Worm (Caenorhabditis elegans) whole organism, young adult: ENCODE data around the gene F16H6.7.
A peak's percentile ranks its signal among the peaks of the same experiment; 100 is the strongest.

Experiments
- B0336.3 ChIP-seq: fragments of 200-800 bp; sonication (Bioruptor generic); IDR thresholded peaks from 2 replicates; pipeline ENCODE4 v1.3.6; 2022; ENCODE audit warnings: missing genetic modification characterization, missing compliant biosample characterization
- F23B12.7 ChIP-seq: sonication (generic microtip); optimal IDR thresholded peaks from 2 replicates; lab custom pipeline; 2017; ENCODE audit warnings: missing genetic modification characterization, mild to moderate bottlenecking, missing compliant biosample characterization, antibody characterized with exemption, moderate library complexity; ENCODE audit not compliant: insufficient read depth
- T26A5.8 ChIP-seq: sonication (generic microtip); optimal IDR thresholded peaks from 2 replicates; lab custom pipeline; 2016; ENCODE audit warnings: missing genetic modification characterization, missing compliant biosample characterization
- akir-1 ChIP-seq: fragments of 200-800 bp; sonication (Bioruptor generic); optimal IDR thresholded peaks from 2 replicates; lab custom pipeline; 2018; ENCODE audit warnings: mild to moderate bottlenecking, missing genetic modification characterization, moderate library complexity, missing compliant biosample characterization
- atf-7 ChIP-seq: sonication (generic microtip); optimal IDR thresholded peaks from 2 replicates; lab custom pipeline; 2017; ENCODE audit warnings: mild to moderate bottlenecking, missing genetic modification characterization, missing compliant biosample characterization
- athp-1 ChIP-seq: sonication (generic microtip); optimal IDR thresholded peaks from 2 replicates; lab custom pipeline; 2017; ENCODE audit warnings: mild to moderate bottlenecking, missing genetic modification characterization, missing compliant biosample characterization
- bed-2 ChIP-seq: fragments of 200-800 bp; sonication (Bioruptor generic); IDR thresholded peaks from 2 replicates; pipeline ENCODE4 v1.3.6; 2022; ENCODE audit warnings: missing genetic modification reagents, missing genetic modification characterization, missing compliant biosample characterization
- ccch-3 ChIP-seq: fragments of 200-800 bp; sonication (Bioruptor generic); optimal IDR thresholded peaks from 2 replicates; lab custom pipeline; 2018; ENCODE audit warnings: mild to moderate bottlenecking, missing genetic modification characterization, missing compliant biosample characterization
- dpff-1 ChIP-seq: sonication (generic microtip); optimal IDR thresholded peaks from 2 replicates; lab custom pipeline; 2017; ENCODE audit warnings: mild to moderate bottlenecking, missing genetic modification characterization, missing compliant biosample characterization
- efl-1 ChIP-seq: fragments of 150-350 bp; optimal IDR thresholded peaks from 2 replicates; lab custom pipeline; 2014; ENCODE audit warnings: missing biosample characterization, missing genetic modification reagents, missing genetic modification characterization
- let-607 ChIP-seq, 2 experiments: fragments of 200-800 bp in 1 of 2; sonication (Bioruptor generic) in 1 of 2; sonication (generic microtip) in 1 of 2; optimal IDR thresholded peaks; 2 replicates each; lab custom pipeline; 2016 to 2018; ENCODE audit warnings: mild to moderate bottlenecking in 2 of 2, missing compliant biosample characterization in 2 of 2, missing genetic modification characterization in 2 of 2, moderate library complexity in 2 of 2, missing genotype in 1 of 2
- lsl-1 ChIP-seq: fragments of 200-800 bp; sonication (Bioruptor generic); optimal IDR thresholded peaks from 2 replicates; lab custom pipeline; 2018; ENCODE audit warnings: mild to moderate bottlenecking, missing genetic modification characterization, moderate library complexity, missing compliant biosample characterization
- lsy-27 ChIP-seq: sonication (generic microtip); optimal IDR thresholded peaks from 2 replicates; lab custom pipeline; 2017; ENCODE audit warnings: missing genetic modification characterization, mild to moderate bottlenecking, missing compliant biosample characterization, antibody characterized with exemption, missing genotype, borderline replicate concordance; ENCODE audit not compliant: insufficient read depth
- nhr-80 ChIP-seq: sonication (generic microtip); optimal IDR thresholded peaks from 2 replicates; lab custom pipeline; 2016; ENCODE audit warnings: missing genetic modification characterization, missing compliant biosample characterization
- nhr-90 ChIP-seq: sonication (generic microtip); optimal IDR thresholded peaks from 2 replicates; lab custom pipeline; 2016; ENCODE audit warnings: missing genotype, mild to moderate bottlenecking, missing genetic modification characterization, missing compliant biosample characterization
- pbrm-1 ChIP-seq: fragments of 200-800 bp; sonication (Bioruptor generic); IDR thresholded peaks from 2 replicates; pipeline ENCODE4 v1.3.6; 2022; ENCODE audit warnings: missing genetic modification reagents, missing genetic modification characterization, missing compliant biosample characterization
- pha-4 ChIP-seq: fragments of 150-350 bp; sonication (generic microtip); optimal IDR thresholded peaks from 2 replicates; lab custom pipeline; 2014; ENCODE audit warnings: missing biosample characterization, missing genetic modification reagents, missing genetic modification characterization
- sdz-38 ChIP-seq: sonication (generic microtip); optimal IDR thresholded peaks from 2 replicates; lab custom pipeline; 2016; ENCODE audit warnings: missing genotype, missing genetic modification characterization, missing compliant biosample characterization
- snpc-1.1 ChIP-seq: sonication (generic microtip); optimal IDR thresholded peaks from 2 replicates; lab custom pipeline; 2017; ENCODE audit warnings: missing genetic modification characterization, mild to moderate bottlenecking, missing compliant biosample characterization, antibody characterized with exemption, moderate library complexity, missing genotype, missing genetic modification reagents; ENCODE audit not compliant: insufficient read depth
- snpc-1.3 ChIP-seq: sonication (generic microtip); optimal IDR thresholded peaks from 2 replicates; lab custom pipeline; 2017; ENCODE audit warnings: missing genetic modification characterization, mild to moderate bottlenecking, missing compliant biosample characterization, antibody characterized with exemption, moderate library complexity, missing genotype, missing genetic modification reagents; ENCODE audit not compliant: insufficient read depth
- unc-130 ChIP-seq: sonication (generic microtip); optimal IDR thresholded peaks from 2 replicates; lab custom pipeline; 2016; ENCODE audit warnings: missing genetic modification reagents, missing genetic modification characterization, missing compliant biosample characterization
- zfh-2 ChIP-seq: fragments of 200-800 bp; sonication (Bioruptor generic); conservative IDR thresholded peaks from 2 replicates; pipeline ENCODE4 v1.3.6; 2022; ENCODE audit warnings: missing genetic modification reagents, missing genetic modification characterization, missing compliant biosample characterization
- ztf-6 ChIP-seq: fragments of 200-800 bp; sonication (Bioruptor generic); IDR thresholded peaks from 2 replicates; pipeline ENCODE4 v1.3.6; 2022; ENCODE audit warnings: missing genetic modification reagents, missing genetic modification characterization, missing compliant biosample characterization

F16H6.7 gene

ce11 chrV:18162568-18162967 is 46.4 kb downstream of the F16H6.7 start, which contains the start of gene C14A6.12:
Gene C14A6.12, minus strand, starts transcription at chrV:18162668.
- TF ChIP-seq dpff-1 (tag; lab: Kevin White, UChicago) (no peak), T26A5.8 (tag; lab: Kevin White, UChicago) (no peak), snpc-1.3 (tag; lab: Kevin White, UChicago) (no peak), unc-130 (GFP tag; lab: Kevin White, UChicago) (no peak), snpc-1.1 (no peak), lsy-27 (tag; lab: Kevin White, UChicago) (no peak)

- no peak for TF ChIP-seq ztf-6 (GFP tag; lab: Robert Waterston, UW)
- no peak for TF ChIP-seq zfh-2 (GFP tag; lab: Robert Waterston, UW)
- no peak for TF ChIP-seq ccch-3 (GFP tag; lab: Kevin White, UChicago)
- no peak for TF ChIP-seq lsl-1
- no peak for TF ChIP-seq efl-1
- TF ChIP-seq F23B12.7 (tag; lab: Kevin White, UChicago), result no peak
- TF ChIP-seq let-607 (tag; optimal IDR thresholded peaks at IDR 0.05; lab: Kevin White, UChicago), result no peak
- no peak for TF ChIP-seq nhr-90 (tag; lab: Kevin White, UChicago)
- TF ChIP-seq sdz-38 (tag; lab: Kevin White, UChicago), result no peak
These were observed 47.7 kb downstream of the F16H6.7 start, which contains the start of gene C14A6.13 for ce11 chrV:18161228-18161627. Gene C14A6.13, minus strand, starts transcription at chrV:18161328.

ce11 chrV:18158172-18158571 is 50.8 kb downstream of the F16H6.7 start:
- TF ChIP-seq B0336.3, result no peak
- no peak for TF ChIP-seq athp-1 (tag; lab: Kevin White, UChicago)
- no peak for TF ChIP-seq bed-2 (GFP tag; lab: Robert Waterston, UW)
- no peak for TF ChIP-seq atf-7 (tag; lab: Kevin White, UChicago)
- TF ChIP-seq pha-4 (tag; lab: Kevin White, UChicago), result no peak
- TF ChIP-seq akir-1 (GFP tag; lab: Kevin White, UChicago), result no peak
- TF ChIP-seq, all 124 proteins: peak for 0

- TF ChIP-seq nhr-80 (tag; lab: Kevin White, UChicago), result peak; percentile 9
- no peak for TF ChIP-seq pbrm-1 (GFP tag; lab: Robert Waterston, UW)
These were observed 51.3 kb downstream of the F16H6.7 start, which contains the start of gene clec-48 for ce11 chrV:18157707-18158106. Gene clec-48, plus strand, starts transcription at chrV:18158026.
